Worm (Caenorhabditis elegans) whole organism, L1 larva: Measurements from ENCODE around the gene xbx-5.

Source experiments
- aly-2 ChIP-seq: fragments of 150-350 bp; optimal IDR thresholded peaks from 2 replicates; lab custom pipeline; 2014; ENCODE audit warnings: missing biosample characterization, missing genetic modification characterization
- ceh-82 ChIP-seq, 3 experiments: fragments of 150-350 bp in 1 of 3; sonication (generic microtip) in 2 of 3; optimal IDR thresholded peaks; 2 replicates each; lab custom pipeline; 2014 to 2017; ENCODE audit warnings: missing biosample characterization in 3 of 3, missing genetic modification characterization in 3 of 3
- egl-27 ChIP-seq, 2 experiments: fragments of 150-350 bp in 1 of 2; sonication (generic microtip); optimal IDR thresholded peaks; 3 replicates each; lab custom pipeline; 2017 to 2018; ENCODE audit warnings: missing biosample characterization in 2 of 2, missing genetic modification characterization in 2 of 2, missing genetic modification reagents in 2 of 2
- fkh-10 ChIP-seq: sonication (generic microtip); optimal IDR thresholded peaks from 2 replicates; lab custom pipeline; 2017; ENCODE audit warnings: missing biosample characterization, missing genetic modification reagents, missing genetic modification characterization
- lsy-2 ChIP-seq, 2 experiments: fragments of 150-350 bp; optimal IDR thresholded peaks; 2 replicates each; lab custom pipeline; 2014; ENCODE audit warnings: missing biosample characterization in 2 of 2, missing genetic modification characterization in 2 of 2
- nhr-47 ChIP-seq: sonication (generic microtip); optimal IDR thresholded peaks from 2 replicates; lab custom pipeline; 2016; ENCODE audit warnings: mild to moderate bottlenecking, missing genetic modification characterization, moderate library complexity, missing compliant biosample characterization
- nhr-76 ChIP-seq: sonication (generic microtip); optimal IDR thresholded peaks from 2 replicates; lab custom pipeline; 2017; ENCODE audit warnings: missing biosample characterization, missing genetic modification characterization
- nhr-84 ChIP-seq: sonication (generic microtip); optimal IDR thresholded peaks from 2 replicates; lab custom pipeline; 2017; ENCODE audit warnings: missing biosample characterization, missing genetic modification characterization
- nhr-85 ChIP-seq: sonication (generic microtip); peaks from one replicate; lab custom pipeline; 2016; ENCODE audit warnings: missing genetic modification characterization, inconsistent platforms, missing compliant biosample characterization
- pag-3 ChIP-seq: sonication (generic microtip); optimal IDR thresholded peaks from 2 replicates; lab custom pipeline; 2017; ENCODE audit warnings: missing genetic modification characterization, mild to moderate bottlenecking, missing compliant biosample characterization, antibody characterized with exemption, borderline replicate concordance; ENCODE audit not compliant: insufficient read depth
- zag-1 ChIP-seq: fragments of 150-350 bp; optimal IDR thresholded peaks from 2 replicates; lab custom pipeline; 2014; ENCODE audit warnings: missing biosample characterization, missing genetic modification characterization
- ztf-11 ChIP-seq, 2 experiments: sonication (generic microtip); optimal IDR thresholded peaks; 2 replicates each; lab custom pipeline; 2016 to 2017; ENCODE audit warnings: missing genetic modification characterization in 2 of 2, missing biosample characterization in 1 of 2, missing compliant biosample characterization in 1 of 2

ce11 chrIII:3773173-3773572 is 31.1 kb downstream of the xbx-5 start, which contains the start of gene lec-4:
- TF ChIP-seq nhr-85 (tag; lab: Kevin White, UChicago) (peak; percentile 86), pag-3 (tag; lab: Kevin White, UChicago) (no peak), nhr-76 (no peak), egl-27 (tag; optimal IDR thresholded peaks at IDR 0.05; lab: Kevin White, UChicago) (peak; percentile 21 to 28), ceh-82 (tag; optimal IDR thresholded peaks at IDR 0.05; lab: Kevin White, UChicago) (peak in 1 of 3 experiments; percentile 28), ztf-11 (tag; optimal IDR thresholded peaks at IDR 0.05; lab: Kevin White, UChicago) (no peak), aly-2 (tag; lab: Kevin White, UChicago) (no peak), nhr-84 (no peak), lsy-2 (tag; optimal IDR thresholded peaks at IDR 0.05; lab: Kevin White, UChicago) (peak in 1 of 2 experiments; percentile 69), zag-1 (tag; lab: Kevin White, UChicago) (no peak), fkh-10 (GFP tag; lab: Kevin White, UChicago) (no peak), nhr-47 (tag; lab: Kevin White, UChicago) (peak; percentile 42)
